Fruit fly (Drosophila melanogaster) whole organism, prepupa: ENCODE measurements around the gene CG9921.

Experiments
- CG10669 ChIP-seq: fragments of 200-800 bp; sonication (Bioruptor generic); optimal IDR thresholded peaks from 3 replicates; lab custom pipeline; 2018; ENCODE audit warnings: missing biosample characterization, mild to moderate bottlenecking, missing genetic modification characterization, moderate library complexity
- CG11294 ChIP-seq: fragments of 200-800 bp; sonication (Bioruptor generic); IDR thresholded peaks from 2 replicates; pipeline ENCODE4 v1.3.6; 2022; ENCODE audit warnings: missing biosample characterization, missing genetic modification characterization
- CG11762 ChIP-seq: fragments of 200-800 bp; sonication (Bioruptor generic); optimal IDR thresholded peaks from 3 replicates; lab custom pipeline; 2016; ENCODE audit warnings: missing biosample characterization, missing genetic modification characterization; ENCODE audit not compliant: insufficient read depth
- CG1621 ChIP-seq: fragments of 200-800 bp; sonication (Bioruptor generic); optimal IDR thresholded peaks from 3 replicates; lab custom pipeline; 2018; ENCODE audit warnings: missing biosample characterization, mild to moderate bottlenecking, missing genetic modification characterization
- CG16779 ChIP-seq: fragments of 200-800 bp; sonication (Bioruptor generic); optimal IDR thresholded peaks from 3 replicates; lab custom pipeline; 2017; ENCODE audit warnings: missing biosample characterization, mild to moderate bottlenecking, missing genetic modification characterization
- CG31627 ChIP-seq: fragments of 200-800 bp; sonication (Bioruptor generic); optimal IDR thresholded peaks from 3 replicates; lab custom pipeline; 2016; ENCODE audit warnings: missing biosample characterization, missing genetic modification characterization
- CG34406 ChIP-seq: fragments of 200-800 bp; sonication (Bioruptor generic); optimal IDR thresholded peaks from 3 replicates; lab custom pipeline; 2016; ENCODE audit warnings: missing biosample characterization, missing genetic modification characterization
- CG3919 ChIP-seq: fragments of 200-800 bp; sonication (Bioruptor generic); optimal IDR thresholded peaks from 3 replicates; lab custom pipeline; 2016; ENCODE audit warnings: missing biosample characterization, missing genetic modification characterization
- CG6808 ChIP-seq: fragments of 200-800 bp; sonication (Bioruptor generic); optimal IDR thresholded peaks from 3 replicates; lab custom pipeline; 2017; ENCODE audit warnings: missing biosample characterization, missing genetic modification characterization, mild to moderate bottlenecking, moderate library complexity, missing genetic modification reagents
- CG6854 ChIP-seq: fragments of 200-800 bp; sonication (Bioruptor generic); optimal IDR thresholded peaks from 2 replicates; lab custom pipeline; 2017; ENCODE audit warnings: missing biosample characterization, mild to moderate bottlenecking, missing genetic modification characterization
- CG7368 ChIP-seq: fragments of 200-800 bp; sonication (Bioruptor generic); optimal IDR thresholded peaks from 3 replicates; lab custom pipeline; 2016; ENCODE audit warnings: missing biosample characterization, missing genetic modification characterization
- CG8319 ChIP-seq: fragments of 200-800 bp; sonication (Bioruptor generic); optimal IDR thresholded peaks from 3 replicates; lab custom pipeline; 2016; ENCODE audit warnings: missing biosample characterization, missing genetic modification characterization
- CG9139 ChIP-seq: fragments of 200-800 bp; sonication (Bioruptor generic); optimal IDR thresholded peaks from 3 replicates; lab custom pipeline; 2017; ENCODE audit warnings: missing biosample characterization, mild to moderate bottlenecking, missing genetic modification characterization
- Eip78C ChIP-seq: fragments of 200-800 bp; sonication (Bioruptor generic); peaks from one replicate; lab custom pipeline; 2016; ENCODE audit warnings: missing biosample characterization, missing genetic modification characterization
- Eip93F ChIP-seq: fragments of 200-800 bp; sonication (Bioruptor generic); optimal IDR thresholded peaks from 2 replicates; lab custom pipeline; 2016; ENCODE audit warnings: missing biosample characterization, mild to moderate bottlenecking, missing genetic modification characterization
- Ets21C ChIP-seq: fragments of 200-800 bp; sonication (Bioruptor generic); optimal IDR thresholded peaks from 3 replicates; lab custom pipeline; 2016; ENCODE audit warnings: missing biosample characterization, missing genetic modification characterization
- Gug ChIP-seq: fragments of 200-800 bp; sonication (Bioruptor generic); IDR thresholded peaks from 2 replicates; pipeline ENCODE4 v1.3.6; 2022; ENCODE audit warnings: missing biosample characterization, missing genetic modification characterization
- Hr38 ChIP-seq: sonication (Bioruptor generic); optimal IDR thresholded peaks from 2 replicates; lab custom pipeline; 2016; ENCODE audit warnings: missing biosample characterization, missing genetic modification characterization
- Hr39 ChIP-seq: fragments of 200-800 bp; sonication (Bioruptor generic); optimal IDR thresholded peaks from 2 replicates; lab custom pipeline; 2016; ENCODE audit warnings: missing biosample characterization, missing genetic modification characterization
- Met ChIP-seq: fragments of 200-800 bp; sonication (Bioruptor generic); optimal IDR thresholded peaks from 3 replicates; lab custom pipeline; 2016; ENCODE audit warnings: missing biosample characterization, missing genetic modification characterization
- Smox ChIP-seq: fragments of 200-800 bp; sonication (Bioruptor generic); optimal IDR thresholded peaks from 3 replicates; lab custom pipeline; 2016; ENCODE audit warnings: missing biosample characterization, missing genetic modification characterization
- Sox102F ChIP-seq: fragments of 200-800 bp; sonication (Bioruptor generic); optimal IDR thresholded peaks from 2 replicates; lab custom pipeline; 2016; ENCODE audit warnings: missing biosample characterization, mild to moderate bottlenecking, missing genetic modification characterization
- Sox15 ChIP-seq: fragments of 200-800 bp; sonication (Bioruptor generic); optimal IDR thresholded peaks from 3 replicates; lab custom pipeline; 2016; ENCODE audit warnings: missing biosample characterization, missing genetic modification characterization
- acj6 ChIP-seq: fragments of 200-800 bp; sonication (Bioruptor generic); optimal IDR thresholded peaks from 3 replicates; lab custom pipeline; 2016; ENCODE audit warnings: missing biosample characterization, missing genetic modification characterization
- cyc ChIP-seq: fragments of 200-800 bp; sonication (Bioruptor generic); optimal IDR thresholded peaks from 3 replicates; lab custom pipeline; 2016; ENCODE audit warnings: missing biosample characterization, missing genetic modification characterization
- eg ChIP-seq: fragments of 200-800 bp; sonication (Bioruptor generic); IDR thresholded peaks from 3 replicates; pipeline ENCODE4 v1.3.6; 2022; ENCODE audit warnings: missing biosample characterization, missing genetic modification characterization
- esn ChIP-seq: fragments of 200-800 bp; sonication (Bioruptor generic); optimal IDR thresholded peaks from 2 replicates; lab custom pipeline; 2016; ENCODE audit warnings: missing biosample characterization, mild to moderate bottlenecking, missing genetic modification characterization, moderate library complexity
- fd59A ChIP-seq: fragments of 200-800 bp; sonication (Bioruptor generic); optimal IDR thresholded peaks from 2 replicates; lab custom pipeline; 2017; ENCODE audit warnings: missing biosample characterization, mild to moderate bottlenecking, missing genetic modification characterization, missing genetic modification reagents
- fd85E ChIP-seq: fragments of 200-800 bp; sonication (Bioruptor generic); optimal IDR thresholded peaks from 3 replicates; lab custom pipeline; 2016; ENCODE audit warnings: missing biosample characterization, missing genetic modification characterization
- fkh ChIP-seq: fragments of 200-800 bp; sonication (Bioruptor generic); optimal IDR thresholded peaks from 3 replicates; lab custom pipeline; 2017; ENCODE audit warnings: missing biosample characterization, mild to moderate bottlenecking, missing genetic modification characterization, moderate library complexity
- ss ChIP-seq, 2 experiments: fragments of 200-800 bp; sonication (Bioruptor generic); optimal IDR thresholded peaks; 2 replicates in 1 of 2; 3 replicates in 1 of 2; lab custom pipeline; 2017 to 2018; ENCODE audit warnings: mild to moderate bottlenecking in 2 of 2, missing biosample characterization in 2 of 2, missing genetic modification characterization in 2 of 2, moderate library complexity in 1 of 2
- topi ChIP-seq: fragments of 200-800 bp; sonication (Bioruptor generic); optimal IDR thresholded peaks from 3 replicates; lab custom pipeline; 2016; ENCODE audit warnings: missing biosample characterization, missing genetic modification characterization
- vri ChIP-seq: fragments of 200-800 bp; sonication (Bioruptor generic); optimal IDR thresholded peaks from 3 replicates; lab custom pipeline; 2016; ENCODE audit warnings: missing biosample characterization, mild to moderate bottlenecking, missing genetic modification characterization

CG9921 gene

DNA sequence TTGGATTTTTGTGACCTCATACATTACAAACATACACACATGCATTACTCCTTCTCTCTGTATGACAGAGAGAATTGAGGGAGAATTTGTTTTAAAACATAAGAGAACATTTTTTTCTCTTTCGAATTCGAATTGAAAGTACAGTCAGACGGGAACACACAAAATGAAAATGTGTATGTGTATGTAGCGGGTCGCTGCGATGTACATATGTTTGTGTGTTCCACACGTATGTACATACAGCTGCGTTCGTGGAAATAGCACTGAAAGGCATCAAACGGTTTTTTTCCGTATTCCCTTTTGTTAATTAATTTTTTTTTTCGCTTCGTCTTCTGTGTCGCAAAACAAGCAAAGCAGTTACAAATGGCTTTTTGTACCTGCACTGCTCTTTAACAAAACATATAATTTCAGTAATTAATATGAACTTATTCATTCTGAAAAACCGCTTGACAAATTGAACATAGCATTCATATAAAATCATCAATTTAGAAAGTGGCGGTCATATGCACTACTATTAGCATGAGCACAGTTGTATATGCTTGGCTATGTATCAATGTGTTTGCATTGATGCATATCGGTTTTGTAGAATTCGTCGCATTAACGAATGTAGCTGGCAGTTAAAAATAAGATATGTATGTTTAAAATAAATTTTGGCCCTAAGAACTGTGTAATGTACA, 648 bp downstream of the CG9921 start (continued):
- peak; percentile 97 for TF ChIP-seq CG6808 (GFP tag; lab: Kevin White, UChicago)
- TF ChIP-seq Met (GFP tag; lab: Kevin White, UChicago) = peak; percentile 97
- TF ChIP-seq Sox15 (GFP tag; lab: Kevin White, UChicago) = peak; percentile 92
- peak; percentile 93 for TF ChIP-seq CG7368 (GFP tag; lab: Kevin White, UChicago)
- TF ChIP-seq fkh (GFP tag; lab: Kevin White, UChicago) = peak; percentile 95
- peak; percentile 95 for TF ChIP-seq cyc (GFP tag; lab: Kevin White, UChicago)
- peak; percentile 94 for TF ChIP-seq eg (GFP tag; lab: Robert Waterston, UW)
- peak; percentile 92 for TF ChIP-seq CG11294 (GFP tag; lab: Robert Waterston, UW)
- peak; percentile 98 for TF ChIP-seq topi
- peak; percentile 97 for TF ChIP-seq Sox102F
- TF ChIP-seq ss (GFP tag; optimal IDR thresholded peaks at IDR 0.05; lab: Kevin White, UChicago) = peak; percentile 95 to 98
- peak; percentile 92 for TF ChIP-seq Gug
- TF ChIP-seq acj6 (GFP tag; lab: Kevin White, UChicago) = peak; percentile 94
- TF ChIP-seq vri = peak; percentile 91
- TF ChIP-seq CG11762 (GFP tag; lab: Kevin White, UChicago) = peak; percentile 90
- TF ChIP-seq Ets21C (GFP tag; lab: Kevin White, UChicago) = peak; percentile 92
- TF ChIP-seq CG16779 (tag; lab: Kevin White, UChicago) = peak; percentile 95
- no peak for TF ChIP-seq Hr38 (GFP tag; lab: Kevin White, UChicago)
- TF ChIP-seq CG6854 (GFP tag; lab: Kevin White, UChicago) = peak; percentile 94
- peak; percentile 98 for TF ChIP-seq CG10669
- TF ChIP-seq CG34406 (GFP tag; lab: Kevin White, UChicago) = peak; percentile 96
- peak; percentile 90 for TF ChIP-seq CG8319 (GFP tag; lab: Kevin White, UChicago)
- TF ChIP-seq fd85E (GFP tag; lab: Kevin White, UChicago) = peak; percentile 81

DNA sequence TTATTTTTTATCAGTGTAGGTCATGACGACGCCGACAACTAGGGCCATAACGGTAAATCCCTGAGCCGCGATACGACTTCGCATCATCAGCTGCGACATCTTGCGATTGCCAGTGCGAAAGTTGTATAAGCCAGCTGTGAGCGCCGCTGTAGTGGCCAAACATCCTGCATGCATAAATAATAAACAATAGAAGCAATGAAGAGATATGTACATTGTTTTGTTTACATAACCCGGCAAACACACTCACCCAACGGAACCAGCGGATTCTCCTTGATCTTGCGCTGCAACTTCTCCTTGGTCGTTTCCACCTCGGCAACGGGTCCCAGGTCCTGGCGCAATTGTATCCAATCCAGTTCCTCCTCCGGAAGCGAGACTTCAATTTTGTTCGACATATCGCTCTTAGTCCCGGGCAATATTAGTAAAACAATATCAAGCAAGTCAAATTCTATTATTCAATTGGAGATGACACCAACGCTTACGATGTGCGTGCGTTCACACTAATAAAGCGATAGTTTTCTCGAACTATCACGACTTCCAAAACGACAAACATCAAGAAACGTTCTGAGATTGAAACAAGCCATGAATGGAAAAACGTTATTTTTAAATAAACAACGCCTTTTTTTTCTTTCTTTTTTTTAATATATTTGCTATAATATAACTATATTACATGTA, 1.7 kb downstream of the CG9921 start:
- TF ChIP-seq Eip78C (GFP tag; lab: Kevin White, UChicago) (peak; percentile 59), fkh (GFP tag; lab: Kevin White, UChicago) (peak; percentile 90), CG11762 (GFP tag; lab: Kevin White, UChicago) (no peak)
- TF ChIP-seq, all 60 proteins: peak for 2

- no peak for TF ChIP-seq CG3919 (GFP tag; lab: Kevin White, UChicago)
- no peak for TF ChIP-seq cyc (GFP tag; lab: Kevin White, UChicago)
- no peak for TF ChIP-seq fd85E (GFP tag; lab: Kevin White, UChicago)
- TF ChIP-seq Sox15 (GFP tag; lab: Kevin White, UChicago) = no peak
Observed at dm6 chrX:16330659-16331058, 2.7 kb downstream of the CG9921 start, which contains the start of gene CG9919. CG9919 (minus strand) TSS chrX:16330759.

- TF ChIP-seq ss (GFP tag; optimal IDR thresholded peaks at IDR 0.05; lab: Kevin White, UChicago) = peak; percentile 13 to 45
- TF ChIP-seq CG8319 (GFP tag; lab: Kevin White, UChicago) = no peak
- TF ChIP-seq esn (GFP tag; lab: Kevin White, UChicago) = no peak
- TF ChIP-seq CG31627 = no peak
- no peak for TF ChIP-seq Hr39 (GFP tag; lab: Kevin White, UChicago)
- no peak for TF ChIP-seq vri
- no peak for TF ChIP-seq Eip93F (GFP tag; lab: Kevin White, UChicago)
- TF ChIP-seq CG9139 (GFP tag; lab: Kevin White, UChicago) = no peak
- no peak for TF ChIP-seq CG7368 (GFP tag; lab: Kevin White, UChicago)
- no peak for TF ChIP-seq CG11294 (GFP tag; lab: Robert Waterston, UW)
- TF ChIP-seq fd59A (GFP tag; lab: Kevin White, UChicago) = no peak
- TF ChIP-seq CG1621 (tag; lab: Kevin White, UChicago) = peak; percentile 48
- TF ChIP-seq Smox = no peak
Observed at dm6 chrX:16325472-16325871, 7.9 kb downstream of the CG9921 start, which contains the start of gene CalpC. CalpC (plus strand) TSS chrX:16325763.
